Worm (Caenorhabditis elegans) whole organism, L4/young adult: ENCODE results near the gene F21C10.7.

Experiments
- W03F9.2 ChIP-seq: fragments of 150-350 bp; optimal IDR thresholded peaks from 2 replicates; lab custom pipeline; 2014; ENCODE audit warnings: missing biosample characterization, missing genetic modification characterization
- dao-5 ChIP-seq: sonication (generic microtip); optimal IDR thresholded peaks from 2 replicates; lab custom pipeline; 2016; ENCODE audit warnings: missing genotype, missing genetic modification characterization, moderate library complexity, missing compliant biosample characterization
- him-1 ChIP-seq: sonication (generic microtip); optimal IDR thresholded peaks from 2 replicates; lab custom pipeline; 2016; ENCODE audit warnings: missing genotype, missing genetic modification reagents, missing genetic modification characterization, missing compliant biosample characterization

DNA sequence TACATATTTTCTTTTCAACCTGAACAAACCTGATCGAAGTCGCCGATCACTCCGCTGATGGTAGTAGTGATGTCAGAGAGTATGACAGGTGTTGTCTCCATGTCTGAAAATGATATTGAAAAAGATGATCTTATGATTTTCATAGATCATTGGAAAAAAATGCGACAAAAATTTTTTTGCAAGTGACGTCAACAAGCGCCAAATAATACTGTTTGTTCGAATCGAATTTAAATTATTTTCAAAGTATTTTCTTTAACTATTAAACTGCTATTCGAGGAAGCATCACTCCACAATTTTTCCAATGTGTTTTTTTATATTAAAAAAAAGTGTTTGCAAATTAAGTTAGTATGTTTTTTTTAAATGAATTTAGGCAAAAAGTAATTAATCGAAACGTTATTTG lies 25.1 kb downstream of the F21C10.7 start, which contains the start of gene pitr-2:
- no peak for TF ChIP-seq W03F9.2
- no peak for TF ChIP-seq him-1 (tag; lab: Kevin White, UChicago)
- TF ChIP-seq dao-5 (tag; lab: Kevin White, UChicago), result no peak
